Fruit fly (Drosophila melanogaster) whole organism, embryonic: ENCODE results near the gene mtsh.

ENCODE experiments used
- CG1529 ChIP-seq: fragments of 200-800 bp; sonication (Bioruptor generic); optimal IDR thresholded peaks from 3 replicates; lab custom pipeline; 2018; ENCODE audit warnings: missing biosample characterization, missing genetic modification characterization
- CG8924 ChIP-seq: fragments of 200-800 bp; optimal IDR thresholded peaks from 3 replicates; lab custom pipeline; 2019; ENCODE audit warnings: missing biosample characterization, mild to moderate bottlenecking, missing genetic modification characterization, moderate library complexity
- Hand ChIP-seq: fragments of 200-800 bp; sonication (Bioruptor generic); optimal IDR thresholded peaks from 2 replicates; lab custom pipeline; 2017; ENCODE audit warnings: mild to moderate bottlenecking, missing biosample characterization, missing genetic modification reagents, missing genetic modification characterization
- Ptx1 ChIP-seq: fragments of 200-800 bp; sonication (Bioruptor generic); IDR thresholded peaks from 2 replicates; pipeline ENCODE4 v1.3.6; 2022; ENCODE audit warnings: missing biosample characterization, missing genetic modification characterization
- Trl ChIP-seq, 3 experiments: fragments of >200 bp in 2 of 3; fragments of 200-800 bp in 1 of 3; sonication (Bioruptor generic) in 1 of 3; optimal IDR thresholded peaks; 2 replicates in 1 of 3; 3 replicates in 2 of 3; lab custom pipeline; 2016 to 2017; ENCODE audit warnings: missing biosample characterization in 1 of 3, missing genetic modification characterization in 1 of 3
- Xbp1 ChIP-seq: fragments of 200-800 bp; sonication (Bioruptor generic); optimal IDR thresholded peaks from 3 replicates; lab custom pipeline; 2016; ENCODE audit warnings: missing biosample characterization, mild to moderate bottlenecking, missing genetic modification characterization
- ato ChIP-seq: fragments of 200-800 bp; sonication (Bioruptor generic); IDR thresholded peaks from 2 replicates; pipeline ENCODE4 v1.3.6; 2022; ENCODE audit warnings: missing biosample characterization, missing genetic modification characterization; ENCODE audit not compliant: partially characterized antibody
- bab2 ChIP-seq: fragments of 200-800 bp; sonication (Bioruptor generic); optimal IDR thresholded peaks from 2 replicates; lab custom pipeline; 2016; ENCODE audit warnings: missing biosample characterization, missing genetic modification characterization
- salm ChIP-seq: fragments of 200-800 bp; sonication (Bioruptor generic); optimal IDR thresholded peaks from 2 replicates; lab custom pipeline; 2018; ENCODE audit warnings: missing biosample characterization, mild to moderate bottlenecking, missing genetic modification characterization

- TF ChIP-seq Ptx1 (GFP tag; lab: Robert Waterston, UW) (0 out of 2 replicates have a peak, but pooled peaks have one; percentile 18), ato (GFP tag; lab: Robert Waterston, UW) (no peak), CG8924 (tag; lab: Kevin White, UChicago) (peak; percentile 19), Xbp1 (GFP tag; lab: Kevin White, UChicago) (no peak), Trl (optimal IDR thresholded peaks at IDR 0.05; lab: Kevin White, UChicago) (no peak), Trl (GFP tag; optimal IDR thresholded peaks at IDR 0.05; lab: Kevin White, UChicago) (no peak), salm (tag; lab: Kevin White, UChicago) (no peak), bab2 (GFP tag; lab: Kevin White, UChicago) (no peak), CG1529 (GFP tag; lab: Kevin White, UChicago) (no peak), Hand (GFP tag; lab: Kevin White, UChicago) (no peak)
Observed at dm6 chr2L:8326414-8327271, 6.9 kb upstream of the mtsh start.
